Fruit fly (Drosophila melanogaster) whole organism, pupa: ENCODE measurements around the gene CG18789.
"Not testable (repeated sequence)": the region's sequence is repeated elsewhere in the genome, so short reads cannot be mapped to it uniquely, and the experiment has no call there.

Experiments used
- CG10348 ChIP-seq: fragments of 200-800 bp; sonication (Bioruptor generic); IDR thresholded peaks from 2 replicates; pipeline ENCODE4 v1.3.6; 2022; ENCODE audit warnings: missing biosample characterization, missing genetic modification characterization
- CG12605 ChIP-seq: fragments of 200-800 bp; sonication (Bioruptor generic); IDR thresholded peaks from 2 replicates; pipeline ENCODE4 v1.3.6; 2022; ENCODE audit warnings: missing biosample characterization, missing genetic modification characterization
- CG13204 ChIP-seq: fragments of 200-800 bp; sonication (Bioruptor generic); optimal IDR thresholded peaks from 2 replicates; lab custom pipeline; 2018; ENCODE audit warnings: missing biosample characterization, mild to moderate bottlenecking, missing genetic modification characterization, moderate library complexity
- CG14655 ChIP-seq: fragments of 200-800 bp; sonication (Bioruptor generic); optimal IDR thresholded peaks from 3 replicates; lab custom pipeline; 2017; ENCODE audit warnings: mild to moderate bottlenecking, missing biosample characterization, missing genetic modification reagents, missing genetic modification characterization
- CG15710 ChIP-seq: fragments of 200-800 bp; sonication (Bioruptor generic); optimal IDR thresholded peaks from 2 replicates; lab custom pipeline; 2018; ENCODE audit warnings: missing biosample characterization, mild to moderate bottlenecking, missing genetic modification characterization, moderate library complexity
- CG17806 ChIP-seq: fragments of 200-800 bp; sonication (Bioruptor generic); optimal IDR thresholded peaks from 2 replicates; lab custom pipeline; 2018; ENCODE audit warnings: missing biosample characterization, mild to moderate bottlenecking, missing genetic modification characterization, moderate library complexity
- CG32121 ChIP-seq: fragments of 200-800 bp; sonication (Bioruptor generic); IDR thresholded peaks from 2 replicates; pipeline ENCODE4 v1.3.6; 2022; ENCODE audit warnings: missing biosample characterization, missing genetic modification characterization
- CG34367 ChIP-seq: fragments of 200-800 bp; sonication (Bioruptor generic); optimal IDR thresholded peaks from 2 replicates; lab custom pipeline; 2018; ENCODE audit warnings: missing biosample characterization, mild to moderate bottlenecking, missing genetic modification characterization
- CG4496 ChIP-seq: fragments of 200-800 bp; sonication (Bioruptor generic); IDR thresholded peaks from 3 replicates; pipeline ENCODE4 v1.3.6; 2022; ENCODE audit warnings: missing biosample characterization, missing genetic modification characterization
- CG8159 ChIP-seq: fragments of 200-800 bp; sonication (Bioruptor generic); optimal IDR thresholded peaks from 3 replicates; lab custom pipeline; 2018; ENCODE audit warnings: missing biosample characterization, mild to moderate bottlenecking, missing genetic modification characterization, moderate library complexity
- CG8301 ChIP-seq: fragments of 200-800 bp; sonication (Bioruptor generic); optimal IDR thresholded peaks from 2 replicates; lab custom pipeline; 2018; ENCODE audit warnings: missing biosample characterization, mild to moderate bottlenecking, missing genetic modification characterization
- CG9948 ChIP-seq: fragments of 200-800 bp; sonication (Bioruptor generic); optimal IDR thresholded peaks from 2 replicates; lab custom pipeline; 2018; ENCODE audit warnings: missing biosample characterization, mild to moderate bottlenecking, missing genetic modification characterization, moderate library complexity
- EcR ChIP-seq: fragments of 200-800 bp; sonication (Bioruptor generic); optimal IDR thresholded peaks from 3 replicates; lab custom pipeline; 2019; ENCODE audit warnings: missing biosample characterization, missing genetic modification characterization, mild to moderate bottlenecking, moderate library complexity, missing genetic modification reagents
- Ets98B ChIP-seq: fragments of 200-800 bp; sonication (Bioruptor generic); IDR thresholded peaks from 2 replicates; pipeline ENCODE4 v1.3.6; 2022; ENCODE audit warnings: missing biosample characterization, missing genetic modification characterization
- Pif1A ChIP-seq: fragments of 200-800 bp; sonication (Bioruptor generic); optimal IDR thresholded peaks from 3 replicates; lab custom pipeline; 2016; ENCODE audit warnings: missing biosample characterization, missing genetic modification characterization
- Pif1B ChIP-seq: fragments of 200-800 bp; sonication (Bioruptor generic); optimal IDR thresholded peaks from 3 replicates; lab custom pipeline; 2016; ENCODE audit warnings: missing biosample characterization, missing genetic modification characterization
- fd96Ca ChIP-seq: fragments of 200-800 bp; sonication (Bioruptor generic); IDR thresholded peaks from 3 replicates; pipeline ENCODE4 v1.3.6; 2022; ENCODE audit warnings: missing biosample characterization, missing genetic modification characterization
- gl ChIP-seq: fragments of 200-800 bp; sonication (Bioruptor generic); optimal IDR thresholded peaks from 2 replicates; lab custom pipeline; 2018; ENCODE audit warnings: missing biosample characterization, mild to moderate bottlenecking, missing genetic modification characterization
- rn ChIP-seq: fragments of 200-800 bp; sonication (Bioruptor generic); IDR thresholded peaks from 2 replicates; pipeline ENCODE4 v1.3.6; 2022; ENCODE audit warnings: missing biosample characterization, missing genetic modification characterization

CG18789 gene

DNA sequence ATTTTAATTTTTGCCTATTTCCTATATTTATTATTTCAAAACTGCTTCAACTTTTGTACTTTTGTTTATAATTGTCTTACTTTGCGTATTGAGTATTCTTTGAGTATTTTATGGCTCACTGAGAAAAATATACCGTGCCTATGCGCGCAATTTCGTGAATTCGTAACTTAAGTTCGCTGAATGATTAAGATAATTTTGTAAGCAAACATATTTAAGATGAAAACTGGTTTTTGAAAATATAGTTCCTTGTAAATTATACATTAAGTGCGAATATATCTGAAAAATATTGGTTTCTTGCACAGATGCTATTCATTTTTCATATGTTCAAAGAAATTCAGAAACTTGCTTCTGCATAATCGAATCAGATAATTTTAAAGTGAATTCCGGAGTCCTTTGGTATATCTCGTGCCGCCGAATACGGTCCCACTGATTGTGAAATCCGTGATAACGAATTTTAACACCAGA is 4.0 kb upstream of the CG18789 start, which contains the start of the genes CG18787 and Nfs1:
Gene CG18787 (minus strand): TSS at position 101 of the 465 bp plus-strand sequence.
Gene Nfs1 (plus strand): TSS at position 415 of the 465 bp plus-strand sequence.
- not testable (repeated sequence) for TF ChIP-seq Ets98B (GFP tag; lab: Robert Waterston, UW); CG12605 (GFP tag; lab: Robert Waterston, UW); CG34367 (tag; lab: Kevin White, UChicago)

DNA sequence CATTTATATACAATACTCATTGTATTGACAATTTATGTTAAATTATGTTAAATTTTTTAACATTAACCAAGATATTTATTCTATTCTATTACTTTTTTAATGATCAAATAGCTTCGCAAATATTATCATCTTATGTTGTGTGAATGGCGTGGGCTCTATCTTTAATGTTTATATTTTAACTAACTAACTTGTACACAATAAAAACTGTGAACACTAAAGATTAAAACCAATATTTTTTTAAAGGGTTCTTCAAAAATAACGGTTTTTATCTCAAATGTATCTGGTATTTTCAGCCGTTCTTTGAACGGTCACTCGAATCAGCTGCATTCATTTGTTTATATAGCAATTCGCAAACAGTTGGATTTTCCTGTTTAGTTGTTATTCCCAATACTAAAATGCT is 1.3 kb upstream of the CG18789 start, which contains the start of gene Ada1-1:
Gene Ada1-1 (plus strand): TSS at position 301 of the 400 bp plus-strand sequence.
- TF ChIP-seq CG8159 (tag; lab: Kevin White, UChicago); CG12605 (GFP tag; lab: Robert Waterston, UW); CG4496 (GFP tag; lab: Robert Waterston, UW): not testable (repeated sequence)
- TF ChIP-seq, all 21 proteins: peak for 0; not testable (repeated sequence) for 21

DNA sequence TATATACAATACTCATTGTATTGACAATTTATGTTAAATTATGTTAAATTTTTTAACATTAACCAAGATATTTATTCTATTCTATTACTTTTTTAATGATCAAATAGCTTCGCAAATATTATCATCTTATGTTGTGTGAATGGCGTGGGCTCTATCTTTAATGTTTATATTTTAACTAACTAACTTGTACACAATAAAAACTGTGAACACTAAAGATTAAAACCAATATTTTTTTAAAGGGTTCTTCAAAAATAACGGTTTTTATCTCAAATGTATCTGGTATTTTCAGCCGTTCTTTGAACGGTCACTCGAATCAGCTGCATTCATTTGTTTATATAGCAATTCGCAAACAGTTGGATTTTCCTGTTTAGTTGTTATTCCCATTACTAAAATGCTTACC is 2.6 kb downstream of the CG18789 start, which contains the start of gene Ada1-2:
Gene Ada1-2 (plus strand): TSS at position 301 of the 400 bp plus-strand sequence.
- not testable (repeated sequence) for TF ChIP-seq CG8159 (tag; lab: Kevin White, UChicago); CG12605 (GFP tag; lab: Robert Waterston, UW); CG9948 (tag; lab: Kevin White, UChicago)

DNA sequence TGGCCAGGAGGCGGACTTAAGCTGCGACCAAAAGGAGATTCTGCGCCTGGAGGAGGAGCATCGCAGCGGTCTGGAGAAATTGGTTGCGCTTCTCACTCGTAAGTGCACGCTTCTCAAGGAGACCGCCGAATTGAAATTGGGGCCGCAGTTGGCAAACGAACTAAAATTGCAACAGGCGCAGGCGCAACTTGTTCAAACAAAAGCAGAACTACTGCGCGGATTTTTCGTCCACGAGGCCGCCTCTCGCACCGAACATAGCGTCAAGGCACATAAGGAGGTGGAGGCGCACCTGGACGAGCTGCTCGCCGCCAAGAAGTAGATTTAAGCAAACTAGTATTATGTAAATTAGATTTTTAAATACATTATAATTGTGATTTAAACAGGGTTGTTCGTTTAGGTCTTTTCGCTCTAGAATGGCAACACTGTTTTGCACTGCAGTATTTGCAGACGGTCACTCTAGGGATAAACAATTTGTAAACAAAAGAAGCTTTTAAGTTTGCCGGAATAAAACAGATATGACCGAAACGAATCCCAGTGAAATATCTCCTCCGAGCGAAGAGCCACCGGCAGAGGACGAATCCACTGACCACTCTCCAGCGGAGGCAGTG is 4.7 kb downstream of the CG18789 start, which contains the start of gene escl:
Gene escl (plus strand): TSS at position 470 of the 608 bp plus-strand sequence.
- no peak for TF ChIP-seq CG17806 (tag; lab: Kevin White, UChicago)
- TF ChIP-seq gl (tag; lab: Kevin White, UChicago) = no peak
- no peak for TF ChIP-seq Pif1A (GFP tag; lab: Kevin White, UChicago)

DNA sequence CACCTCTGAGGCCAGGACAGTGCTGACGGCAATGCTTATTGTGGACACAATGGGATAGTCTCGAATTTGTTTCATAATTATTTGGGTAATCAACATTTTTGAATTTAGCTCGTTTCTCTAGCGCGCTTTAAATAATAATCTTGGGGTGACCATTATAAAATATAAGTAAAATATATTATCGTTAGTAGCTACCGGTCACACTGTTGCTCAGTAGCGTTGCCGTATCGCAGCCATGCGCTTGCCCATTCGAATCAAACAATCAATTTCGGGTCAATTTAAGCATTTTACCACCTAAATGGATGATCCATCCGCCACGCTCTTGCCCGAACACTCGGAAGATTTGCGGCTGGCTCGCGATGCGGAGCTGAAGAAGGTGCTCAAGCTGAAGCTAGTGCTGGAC is 5.5 kb downstream of the CG18789 start, which contains the start of the genes zuc and dgt2:
Gene zuc (minus strand): TSS at position 154 of the 400 bp plus-strand sequence.
Gene dgt2 (plus strand): TSS at position 208 of the 400 bp plus-strand sequence.
- TF ChIP-seq CG32121 (GFP tag; lab: Robert Waterston, UW) (no peak), CG9948 (tag; lab: Kevin White, UChicago) (no peak)

DNA sequence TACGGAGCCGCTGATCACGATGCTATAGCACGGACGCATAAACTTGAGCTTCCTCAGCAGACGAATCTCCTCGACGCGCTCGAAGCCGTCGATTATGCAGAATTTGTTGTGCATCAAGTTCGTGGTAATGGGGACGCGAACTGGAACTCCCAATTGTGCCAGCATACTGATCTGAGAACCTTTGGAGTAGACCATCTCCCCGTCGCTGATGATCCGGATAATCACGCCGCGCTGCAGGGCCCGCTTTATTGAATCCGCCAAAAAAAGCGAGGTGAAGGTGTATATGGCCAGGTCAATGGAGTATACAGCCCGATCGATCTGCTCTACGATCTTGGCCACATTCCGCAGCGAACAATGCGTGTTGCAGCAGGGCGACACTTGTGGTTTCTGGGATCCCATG is 6.0 kb downstream of the CG18789 start:
- TF ChIP-seq CG4496 (GFP tag; lab: Robert Waterston, UW) = 0 out of 3 replicates have a peak, but pooled peaks have one; percentile 12
- TF ChIP-seq CG13204 = no peak
- no peak for TF ChIP-seq EcR (GFP tag; lab: Kevin White, UChicago)
- TF ChIP-seq CG34367 (tag; lab: Kevin White, UChicago) = no peak

DNA sequence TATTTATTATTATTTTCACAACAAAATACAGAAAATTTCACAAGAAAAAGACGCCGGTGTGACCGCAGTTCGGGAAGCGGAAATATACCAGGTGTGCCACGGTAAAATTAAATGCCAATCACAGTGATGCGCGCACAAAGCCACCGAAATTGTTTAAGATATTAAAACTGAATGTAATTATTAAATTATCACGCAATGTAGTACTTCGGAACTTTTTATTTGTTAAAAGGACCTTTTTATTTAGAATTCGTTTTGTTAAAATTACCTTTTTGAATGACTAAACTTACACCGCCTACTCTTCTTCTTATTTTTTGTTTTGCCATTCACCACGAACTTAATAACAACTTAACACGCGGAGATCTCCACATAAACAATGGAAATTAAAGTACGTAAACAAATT is 7.3 kb downstream of the CG18789 start, which contains the start of the genes CG6686 and CG34163:
Gene CG6686 (minus strand): TSS at position 95 of the 400 bp plus-strand sequence.
Gene CG34163 (plus strand): TSS at position 326 of the 400 bp plus-strand sequence.
- TF ChIP-seq gl (tag; lab: Kevin White, UChicago) (no peak), Ets98B (GFP tag; lab: Robert Waterston, UW) (peak; percentile 14; the same call in 1 of the 2 replicates)

DNA sequence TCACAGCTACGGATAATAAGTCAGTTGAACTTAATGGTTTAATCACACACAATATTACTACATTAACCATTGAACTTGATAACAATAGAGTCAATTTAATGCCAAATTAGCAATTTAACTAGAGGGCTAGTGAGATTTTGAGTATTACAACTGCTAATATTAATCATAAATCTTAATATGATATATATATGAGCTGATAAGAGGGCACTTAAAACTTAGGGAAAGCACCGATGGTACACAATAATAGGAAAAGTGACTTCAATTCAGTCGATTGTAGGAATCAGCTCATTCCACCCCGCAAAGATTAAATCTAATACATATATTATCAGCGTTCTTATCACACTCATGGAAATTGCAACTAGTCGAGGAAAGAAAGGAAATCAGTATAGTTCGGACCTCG is 14.0 kb downstream of the CG18789 start, which contains the start of gene CG16965:
Gene CG16965 (plus strand): TSS at position 382 of the 400 bp plus-strand sequence.
- TF ChIP-seq CG34367 (tag; lab: Kevin White, UChicago) = no peak
- no peak for TF ChIP-seq CG8301 (tag; lab: Kevin White, UChicago)
- no peak for TF ChIP-seq CG15710 (tag; lab: Kevin White, UChicago)
- TF ChIP-seq CG12605 (GFP tag; lab: Robert Waterston, UW) = no peak
- no peak for TF ChIP-seq fd96Ca (GFP tag; lab: Robert Waterston, UW)
- no peak for TF ChIP-seq Pif1B (GFP tag; lab: Kevin White, UChicago)
- TF ChIP-seq Ets98B (GFP tag; lab: Robert Waterston, UW) = no peak
- TF ChIP-seq CG4496 (GFP tag; lab: Robert Waterston, UW) = no peak
- no peak for TF ChIP-seq CG32121 (GFP tag; lab: Robert Waterston, UW)
- TF ChIP-seq CG10348 (GFP tag; lab: Robert Waterston, UW) = no peak
- no peak for TF ChIP-seq rn (GFP tag; lab: Robert Waterston, UW)

DNA sequence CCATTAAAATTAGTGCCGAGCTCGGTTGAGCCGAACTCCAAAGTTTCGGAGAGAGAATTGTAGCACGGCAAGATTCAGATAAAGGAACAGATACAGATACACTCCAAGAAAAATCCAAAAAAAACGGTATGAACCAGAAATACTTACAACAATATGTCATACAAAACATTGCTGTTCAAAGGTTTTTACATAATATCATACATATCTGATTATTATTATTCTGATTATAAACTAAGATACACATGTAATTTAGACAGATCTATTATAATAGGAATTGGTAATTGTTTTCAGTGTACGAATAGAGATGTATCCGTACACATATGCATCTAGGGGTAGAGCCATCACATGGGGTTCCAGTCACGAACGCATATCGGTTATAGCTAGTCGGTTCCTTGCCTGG is 15.2 kb downstream of the CG18789 start:
- TF ChIP-seq rn (GFP tag; lab: Robert Waterston, UW) (no peak), CG9948 (tag; lab: Kevin White, UChicago) (peak; percentile 9), EcR (GFP tag; lab: Kevin White, UChicago) (no peak), CG8159 (tag; lab: Kevin White, UChicago) (peak; percentile 7), CG14655 (GFP tag; lab: Kevin White, UChicago) (no peak), CG8301 (tag; lab: Kevin White, UChicago) (no peak), Pif1B (GFP tag; lab: Kevin White, UChicago) (no peak), CG12605 (GFP tag; lab: Robert Waterston, UW) (no peak)
